Fruit fly (Drosophila melanogaster): ENCODE results near the gene Cys.

The Cys gene

dm6 chr3R:14574962-14575717 is 5.7 kb upstream of the Cys start:
- TF ChIP-seq CG17801 (GFP tag; optimal IDR thresholded peaks at IDR 0.05; ENCODE audit: partially characterized antibody): peak; percentile 61

dm6 chr3R:14568501-14569137 is 825 bp downstream of the Cys start, which contains the start of gene CG8066:
TSS of gene CG8066 (minus strand) at chr3R:14568847.
- TF ChIP-seq CG17801 (GFP tag; optimal IDR thresholded peaks at IDR 0.05; ENCODE audit: partially characterized antibody): peak; percentile 25

dm6 chr3R:14567796-14568195 is 1.6 kb downstream of the Cys start:
- TF ChIP-seq CG17801 (GFP tag; optimal IDR thresholded peaks at IDR 0.05; ENCODE audit: partially characterized antibody): no peak

dm6 chr3R:14567329-14567728 is 2.1 kb downstream of the Cys start, which contains the start of gene CG31313:
TSS of gene CG31313 (minus strand) at chr3R:14567429.
- TF ChIP-seq CG17801 (GFP tag; optimal IDR thresholded peaks at IDR 0.05; ENCODE audit: partially characterized antibody): no peak

- TF ChIP-seq CG17801 (GFP tag; optimal IDR thresholded peaks at IDR 0.05; ENCODE audit: partially characterized antibody): no peak
Measured at dm6 chr3R:14565065-14565977, 4.1 kb downstream of the Cys start, which contains the start of gene CG14852. TSS of gene CG14852 (plus strand) at chr3R:14565927.

- no peak for TF ChIP-seq CG17801 (GFP tag; optimal IDR thresholded peaks at IDR 0.05; ENCODE audit: partially characterized antibody)
Measured at dm6 chr3R:14564705-14565064, 4.8 kb downstream of the Cys start, which contains the start of gene CG8087. TSS of gene CG8087 (minus strand) at chr3R:14564805.

- no peak for TF ChIP-seq CG17801 (GFP tag; optimal IDR thresholded peaks at IDR 0.05; ENCODE audit: partially characterized antibody)
Measured at dm6 chr3R:14562040-14562439, 7.4 kb downstream of the Cys start, which contains the start of gene CG14851. TSS of gene CG14851 (plus strand) at chr3R:14562340.

dm6 chr3R:14560635-14561034 is 8.8 kb downstream of the Cys start, which contains the start of gene Jig:
TSS of gene Jig (plus strand) at chr3R:14560935.
- TF ChIP-seq CG17801 (GFP tag; optimal IDR thresholded peaks at IDR 0.05; ENCODE audit: partially characterized antibody): no peak

- no peak for TF ChIP-seq CG17801 (GFP tag; optimal IDR thresholded peaks at IDR 0.05; ENCODE audit: partially characterized antibody)
Measured at dm6 chr3R:14559954-14560353, 9.5 kb downstream of the Cys start, which contains the start of gene CG14854. TSS of gene CG14854 (minus strand) at chr3R:14560054.

dm6 chr3R:14558383-14558883 is 11.0 kb downstream of the Cys start:
- TF ChIP-seq CG17801 (GFP tag; optimal IDR thresholded peaks at IDR 0.05; ENCODE audit: partially characterized antibody): no peak

dm6 chr3R:14557480-14558354 is 11.7 kb downstream of the Cys start, which contains the start of gene Pde6:
TSS of gene Pde6 (minus strand) at chr3R:14558304.
- no peak for TF ChIP-seq CG17801 (GFP tag; optimal IDR thresholded peaks at IDR 0.05; ENCODE audit: partially characterized antibody)

dm6 chr3R:14555021-14555420 is 14.4 kb downstream of the Cys start:
- TF ChIP-seq CG17801 (GFP tag; optimal IDR thresholded peaks at IDR 0.05; ENCODE audit: partially characterized antibody): no peak

dm6 chr3R:14548752-14549151 is 20.7 kb downstream of the Cys start:
- no peak for TF ChIP-seq CG17801 (GFP tag; optimal IDR thresholded peaks at IDR 0.05; ENCODE audit: partially characterized antibody)

- no peak for TF ChIP-seq CG17801 (GFP tag; optimal IDR thresholded peaks at IDR 0.05; ENCODE audit: partially characterized antibody)
Measured at dm6 chr3R:14542038-14542437, 27.4 kb downstream of the Cys start.
